Fruit fly (Drosophila melanogaster) whole organism, wandering third instar larva: Measurements from ENCODE around the gene DIP2.

Experiments used
- CG9705 ChIP-seq: fragments of 200-800 bp; sonication (Bioruptor generic); optimal IDR thresholded peaks from 2 replicates; lab custom pipeline; 2018; ENCODE audit warnings: missing biosample characterization, mild to moderate bottlenecking, missing genetic modification characterization
- CrebA ChIP-seq: fragments of 200-800 bp; sonication (Bioruptor generic); optimal IDR thresholded peaks from 2 replicates; lab custom pipeline; 2016; ENCODE audit warnings: missing biosample characterization, mild to moderate bottlenecking, missing genetic modification characterization, borderline replicate concordance
- Dfd ChIP-seq: fragments of >200 bp; optimal IDR thresholded peaks from 2 replicates; lab custom pipeline; 2017; ENCODE audit warnings: missing biosample characterization, missing genetic modification characterization
- Dif ChIP-seq: fragments of 200-275, 200-300 bp; sonication (Bioruptor generic); optimal IDR thresholded peaks from 2 replicates; lab custom pipeline; 2018; ENCODE audit warnings: missing biosample characterization, missing genetic modification characterization; ENCODE audit not compliant: partially characterized antibody
- GATAd ChIP-seq: sonication (Bioruptor generic); optimal IDR thresholded peaks from 2 replicates; lab custom pipeline; 2016; ENCODE audit warnings: missing biosample characterization, missing genetic modification characterization
- Hnf4 ChIP-seq: fragments of 200-800 bp; sonication (Bioruptor generic); optimal IDR thresholded peaks from 2 replicates; lab custom pipeline; 2016; ENCODE audit warnings: missing biosample characterization, mild to moderate bottlenecking, missing genetic modification characterization
- Jra ChIP-seq: sonication (Bioruptor generic); optimal IDR thresholded peaks from 2 replicates; lab custom pipeline; 2016; ENCODE audit warnings: missing biosample characterization, missing genetic modification characterization
- dsf ChIP-seq: sonication (Bioruptor generic); optimal IDR thresholded peaks from 2 replicates; lab custom pipeline; 2016; ENCODE audit warnings: missing biosample characterization, missing genetic modification characterization, borderline replicate concordance
- h ChIP-seq: fragments of 200-800 bp; sonication (Bioruptor generic); optimal IDR thresholded peaks from 3 replicates; lab custom pipeline; 2016; ENCODE audit warnings: missing biosample characterization, mild to moderate bottlenecking, missing genetic modification characterization
- pan ChIP-seq: fragments of >200 bp; optimal IDR thresholded peaks from 2 replicates; lab custom pipeline; 2017
- sage ChIP-seq: fragments of 200-800 bp; sonication (Bioruptor generic); optimal IDR thresholded peaks from 2 replicates; lab custom pipeline; 2016; ENCODE audit warnings: missing biosample characterization, mild to moderate bottlenecking, missing genetic modification characterization
- sv ChIP-seq: fragments of 200-800 bp; sonication (Bioruptor generic); optimal IDR thresholded peaks from 3 replicates; lab custom pipeline; 2016; ENCODE audit warnings: missing biosample characterization, missing genetic modification characterization
- tai ChIP-seq: sonication (Bioruptor generic); optimal IDR thresholded peaks from 2 replicates; lab custom pipeline; 2016; ENCODE audit warnings: missing biosample characterization, missing genetic modification characterization
- usp ChIP-seq: fragments of >200 bp; optimal IDR thresholded peaks from 2 replicates; lab custom pipeline; 2017; ENCODE audit warnings: missing biosample characterization, missing genetic modification characterization

DNA sequence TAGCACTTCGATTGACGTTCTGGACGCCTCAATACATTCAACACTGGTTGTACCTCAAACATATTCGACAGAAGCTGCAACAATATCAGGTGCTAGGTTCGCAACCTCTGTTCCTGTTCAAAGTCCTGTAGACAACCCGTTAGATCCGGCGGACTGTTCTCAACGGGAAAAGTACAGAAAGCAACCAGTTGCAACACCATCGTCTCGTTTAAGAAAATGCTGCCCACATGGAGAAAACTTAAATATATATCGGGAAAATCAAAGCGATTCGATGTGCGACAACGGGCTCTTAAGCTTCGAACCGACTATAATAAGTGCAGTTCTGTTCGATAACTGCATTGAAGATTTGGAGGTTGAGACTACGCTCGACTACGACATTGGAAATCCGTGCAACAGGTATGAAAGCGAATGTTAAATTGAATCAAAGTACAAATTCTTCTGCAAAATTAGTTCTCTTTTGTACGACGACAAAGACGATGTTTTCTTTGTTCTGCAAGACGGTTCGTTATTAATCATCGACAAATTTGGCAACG, 9.5 kb downstream of the DIP2 start:
- TF ChIP-seq sv (GFP tag; lab: Kevin White, UChicago) (no peak), tai (GFP tag; lab: Kevin White, UChicago) (no peak), CG9705 (GFP tag; lab: Kevin White, UChicago) (no peak), sage (GFP tag; lab: Kevin White, UChicago) (no peak), dsf (GFP tag; lab: Kevin White, UChicago) (no peak), pan (lab: Kevin White, UChicago) (no peak), Dif (no peak), GATAd (no peak), h (GFP tag; lab: Kevin White, UChicago) (no peak), Jra (no peak), usp (no peak), CrebA (no peak), Dfd (GFP tag; lab: Kevin White, UChicago) (no peak), Hnf4 (no peak)
